Worm (Caenorhabditis elegans): Measurements from ENCODE around the gene C34C12.6.

C34C12.6 gene

ce11 chrIII:3505051-3505548 is 22.7 kb downstream of the C34C12.6 start, which contains the start of gene lias-1 (continued):
- TF ChIP-seq lin-39 (tag; optimal IDR thresholded peaks at IDR 0.05): no peak

- TF ChIP-seq dmd-4 (tag; optimal IDR thresholded peaks at IDR 0.05): no peak
- TF ChIP-seq Y55F3AM.14 (GFP tag; optimal IDR thresholded peaks at IDR 0.05): no peak
- TF ChIP-seq sma-9 (GFP tag; optimal IDR thresholded peaks at IDR 0.05): peak; percentile 4
- TF ChIP-seq sma-9 (tag; optimal IDR thresholded peaks at IDR 0.05): no peak
- no peak for TF ChIP-seq lin-11 (tag; optimal IDR thresholded peaks at IDR 0.05)
- TF ChIP-seq nhr-129 (tag; optimal IDR thresholded peaks at IDR 0.05): peak; percentile 11
- peak; percentile 89 for TF ChIP-seq C34F6.9 (tag; optimal IDR thresholded peaks at IDR 0.05)
- TF ChIP-seq gmeb-1 (tag; optimal IDR thresholded peaks at IDR 0.05): peak; percentile 2
- peak; percentile 21 for TF ChIP-seq F13H6.1 (tag; optimal IDR thresholded peaks at IDR 0.05)
- TF ChIP-seq fos-1 (tag; optimal IDR thresholded peaks at IDR 0.05): peak; percentile 34
- TF ChIP-seq unc-62 (GFP tag; optimal IDR thresholded peaks at IDR 0.05): no peak
- peak; percentile 66 for TF ChIP-seq unc-55 (GFP tag; optimal IDR thresholded peaks at IDR 0.05)
- TF ChIP-seq lsy-2 (tag; optimal IDR thresholded peaks at IDR 0.05): peak; percentile 85 to 98
- peak; percentile 49 for TF ChIP-seq lin-13 (GFP tag; optimal IDR thresholded peaks at IDR 0.05)
- TF ChIP-seq crh-2 (tag; optimal IDR thresholded peaks at IDR 0.05): peak; percentile 56
Observed at ce11 chrIII:3509908-3510307, 27.5 kb downstream of the C34C12.6 start, which contains the start of the genes M01F1.4 and mrpl-35. M01F1.4 (minus strand) TSS chrIII:3510033. mrpl-35 (plus strand) TSS chrIII:3510237.

ce11 chrIII:3511808-3512207 is 29.4 kb downstream of the C34C12.6 start:
- TF ChIP-seq nhr-6 (tag; optimal IDR thresholded peaks at IDR 0.05) (no peak), ceh-16 (tag; optimal IDR thresholded peaks at IDR 0.05) (no peak), lin-13 (GFP tag; optimal IDR thresholded peaks at IDR 0.05) (no peak), sma-9 (GFP tag; optimal IDR thresholded peaks at IDR 0.05) (no peak), sma-9 (tag; optimal IDR thresholded peaks at IDR 0.05) (no peak), unc-62 (GFP tag; optimal IDR thresholded peaks at IDR 0.05) (no peak), peb-1 (tag; optimal IDR thresholded peaks at IDR 0.05) (no peak), sma-3 (GFP tag; optimal IDR thresholded peaks at IDR 0.05) (no peak), nhr-129 (tag; optimal IDR thresholded peaks at IDR 0.05) (no peak), Y55F3AM.14 (GFP tag; optimal IDR thresholded peaks at IDR 0.05) (no peak), fos-1 (tag; optimal IDR thresholded peaks at IDR 0.05) (no peak), alr-1 (tag; optimal IDR thresholded peaks at IDR 0.05) (no peak)

- TF ChIP-seq sma-3 (GFP tag; optimal IDR thresholded peaks at IDR 0.05) (no peak), unc-55 (GFP tag; optimal IDR thresholded peaks at IDR 0.05) (no peak), fos-1 (tag; optimal IDR thresholded peaks at IDR 0.05) (peak; percentile 41), mab-5 (tag; optimal IDR thresholded peaks at IDR 0.05) (no peak), mbf-1 (tag; optimal IDR thresholded peaks at IDR 0.05) (no peak), C34F6.9 (tag; optimal IDR thresholded peaks at IDR 0.05) (no peak)
Observed at ce11 chrIII:3519505-3519904, 37.1 kb downstream of the C34C12.6 start, which contains the start of gene hmit-1.3. hmit-1.3 (minus strand) TSS chrIII:3519607.

- TF ChIP-seq mab-5 (tag; optimal IDR thresholded peaks at IDR 0.05): no peak
- TF ChIP-seq nhr-11 (tag; optimal IDR thresholded peaks at IDR 0.05): no peak
- TF ChIP-seq mbf-1 (tag; optimal IDR thresholded peaks at IDR 0.05): no peak
- no peak for TF ChIP-seq unc-39 (tag; optimal IDR thresholded peaks at IDR 0.05)
- no peak for TF ChIP-seq ama-1 (optimal IDR thresholded peaks at IDR 0.05)
- TF ChIP-seq ceh-16 (tag; optimal IDR thresholded peaks at IDR 0.05): no peak
- TF ChIP-seq lin-39 (tag; optimal IDR thresholded peaks at IDR 0.05): no peak
- TF ChIP-seq ztf-11 (tag; optimal IDR thresholded peaks at IDR 0.05): no peak
- no peak for TF ChIP-seq unc-62 (GFP tag; optimal IDR thresholded peaks at IDR 0.05)
- no peak for TF ChIP-seq ceh-82 (tag; optimal IDR thresholded peaks at IDR 0.05)
- TF ChIP-seq aly-2 (tag; optimal IDR thresholded peaks at IDR 0.05): no peak
- peak; percentile 65 for TF ChIP-seq crh-2 (tag; optimal IDR thresholded peaks at IDR 0.05)
- no peak for TF ChIP-seq peb-1 (tag; optimal IDR thresholded peaks at IDR 0.05)
- no peak for TF ChIP-seq elt-1 (tag; optimal IDR thresholded peaks at IDR 0.05)
- no peak for TF ChIP-seq nhr-25 (tag; optimal IDR thresholded peaks at IDR 0.05)
- no peak for TF ChIP-seq lin-13 (GFP tag; optimal IDR thresholded peaks at IDR 0.05)
- no peak for TF ChIP-seq C34F6.9 (tag; optimal IDR thresholded peaks at IDR 0.05)
- no peak for TF ChIP-seq ztf-1 (GFP tag; conservative IDR thresholded peaks at IDR 0.05)
- TF ChIP-seq dmd-4 (tag; optimal IDR thresholded peaks at IDR 0.05): no peak
- TF ChIP-seq nhr-23 (tag; optimal IDR thresholded peaks at IDR 0.05): no peak
- TF ChIP-seq fos-1 (tag; optimal IDR thresholded peaks at IDR 0.05): peak; percentile 33
- no peak for TF ChIP-seq R02D3.7 (tag; optimal IDR thresholded peaks at IDR 0.05)
- TF ChIP-seq F13H6.1 (tag; optimal IDR thresholded peaks at IDR 0.05): peak; percentile 20
- no peak for TF ChIP-seq snpc-4 (tag; optimal IDR thresholded peaks at IDR 0.05)
- TF ChIP-seq egl-27 (tag; optimal IDR thresholded peaks at IDR 0.05): no peak
- TF ChIP-seq nhr-6 (tag; optimal IDR thresholded peaks at IDR 0.05): no peak
- TF ChIP-seq sem-4 (tag; optimal IDR thresholded peaks at IDR 0.05): no peak
- no peak for TF ChIP-seq zag-1 (tag; optimal IDR thresholded peaks at IDR 0.05)
- no peak for TF ChIP-seq mdl-1 (tag; optimal IDR thresholded peaks at IDR 0.05)
- TF ChIP-seq sma-9 (GFP tag; optimal IDR thresholded peaks at IDR 0.05): peak; percentile 68
- TF ChIP-seq sma-9 (tag; optimal IDR thresholded peaks at IDR 0.05): no peak
- TF ChIP-seq gmeb-1 (tag; optimal IDR thresholded peaks at IDR 0.05): no peak
Observed at ce11 chrIII:3520417-3520816, 38.0 kb downstream of the C34C12.6 start.
